Comparison of ENCODE assay signal across 4 worm cellular contexts in genomic region chrIII:4404339-4404836, ce11.
TF ChIP-seq lines count a peak whose summit lies in the region.

Gene R07E5.17 (minus strand): TSS chrIII:4404436.
Gene snfc-5 (plus strand): TSS chrIII:4404786.

TF ChIP-seq in whole organism, L1 larva, 84 proteins besides CTCF, POLR2A, EP300 and RAD21 (continued from another document):
- TF ChIP-seq mep-1 (tag; optimal IDR thresholded peaks at IDR 0.05; lab: Kevin White, UChicago) (peak; percentile 59), nhr-12 (tag; optimal IDR thresholded peaks at IDR 0.05; lab: Kevin White, UChicago) (no peak), sup-37 (GFP tag; optimal IDR thresholded peaks at IDR 0.05; lab: Kevin White, UChicago) (no peak), snpc-4 (tag; optimal IDR thresholded peaks at IDR 0.05; lab: Kevin White, UChicago) (peak; percentile 18), pag-3 (tag; optimal IDR thresholded peaks at IDR 0.05; lab: Kevin White, UChicago; ENCODE audit: borderline replicate concordance, insufficient read depth) (no peak), ceh-82 (tag; optimal IDR thresholded peaks at IDR 0.05; lab: Kevin White, UChicago) (peak in 1 of 3 experiments; percentile 42), tlp-1 (tag; optimal IDR thresholded peaks at IDR 0.05; lab: Kevin White, UChicago) (no peak), zip-4 (GFP tag; optimal IDR thresholded peaks at IDR 0.05; lab: Kevin White, UChicago) (no peak), F16B12.6 (tag; optimal IDR thresholded peaks at IDR 0.05; lab: Kevin White, UChicago) (peak; percentile 46), blmp-1 (tag; optimal IDR thresholded peaks at IDR 0.05; lab: Kevin White, UChicago) (peak; percentile 52), lin-15B (tag; optimal IDR thresholded peaks at IDR 0.05; lab: Kevin White, UChicago) (peak; percentile 54), fkh-8 (tag; optimal IDR thresholded peaks at IDR 0.05; lab: Kevin White, UChicago) (peak; percentile 14), tbx-2 (tag; optimal IDR thresholded peaks at IDR 0.05; lab: Kevin White, UChicago) (no peak), lin-39 (tag; optimal IDR thresholded peaks at IDR 0.05; lab: Kevin White, UChicago) (no peak), elt-2 (tag; optimal IDR thresholded peaks at IDR 0.05; lab: Kevin White, UChicago) (no peak), isw-1 (GFP tag; IDR thresholded peaks at IDR 0.05; lab: Robert Waterston, UW) (no peak), nhr-237 (tag; optimal IDR thresholded peaks at IDR 0.05; lab: Kevin White, UChicago) (no peak), irx-1 (tag; optimal IDR thresholded peaks at IDR 0.05; lab: Kevin White, UChicago) (no peak), ceh-90 (tag; optimal IDR thresholded peaks at IDR 0.05; lab: Kevin White, UChicago) (no peak), sptf-1 (tag; optimal IDR thresholded peaks at IDR 0.05; lab: Kevin White, UChicago) (no peak), lir-3 (tag; optimal IDR thresholded peaks at IDR 0.05; lab: Kevin White, UChicago; ENCODE audit: poor library complexity) (no peak), lsy-2 (tag; optimal IDR thresholded peaks at IDR 0.05; lab: Kevin White, UChicago) (peak; percentile 26 to 78), sox-4 (tag; optimal IDR thresholded peaks at IDR 0.05; lab: Kevin White, UChicago) (no peak), nhr-77 (tag; optimal IDR thresholded peaks at IDR 0.05; lab: Kevin White, UChicago) (peak; percentile 4), skn-1 (tag; optimal IDR thresholded peaks at IDR 0.05; lab: Kevin White, UChicago) (peak; percentile 59), lin-35 (GFP tag; optimal IDR thresholded peaks at IDR 0.05; lab: Kevin White, UChicago) (peak; percentile 48 to 80)

TF ChIP-seq in whole organism, L2 larva, 48 proteins besides CTCF, POLR2A, EP300 and RAD21 (continued from another document):
- TF ChIP-seq elt-3 (tag; optimal IDR thresholded peaks at IDR 0.05; lab: Kevin White, UChicago) (no peak), nhr-12 (tag; optimal IDR thresholded peaks at IDR 0.05; lab: Kevin White, UChicago) (no peak), nhr-6 (tag; optimal IDR thresholded peaks at IDR 0.05; lab: Kevin White, UChicago) (no peak), lin-13 (GFP tag; optimal IDR thresholded peaks at IDR 0.05; lab: Kevin White, UChicago) (no peak), R02D3.7 (tag; optimal IDR thresholded peaks at IDR 0.05; lab: Kevin White, UChicago) (no peak), fos-1 (tag; optimal IDR thresholded peaks at IDR 0.05; lab: Kevin White, UChicago) (peak; percentile 0), nhr-25 (tag; optimal IDR thresholded peaks at IDR 0.05; lab: Kevin White, UChicago) (peak; percentile 13), nhr-129 (tag; optimal IDR thresholded peaks at IDR 0.05; lab: Kevin White, UChicago) (peak; percentile 42), sem-4 (tag; optimal IDR thresholded peaks at IDR 0.05; lab: Kevin White, UChicago) (no peak), lin-39 (tag; optimal IDR thresholded peaks at IDR 0.05; lab: Kevin White, UChicago) (no peak), zag-1 (tag; optimal IDR thresholded peaks at IDR 0.05; lab: Kevin White, UChicago) (no peak)

TF ChIP-seq in whole organism, L4 larva, 104 proteins besides CTCF, POLR2A, EP300 and RAD21 (continued from another document):
- no peak for TF ChIP-seq madf-5 (GFP tag; IDR thresholded peaks at IDR 0.05; lab: Robert Waterston, UW)
- no peak for TF ChIP-seq ceh-32 (tag; optimal IDR thresholded peaks at IDR 0.05; lab: Kevin White, UChicago; ENCODE audit: poor library complexity)
- peak; percentile 82 for TF ChIP-seq lin-38 (GFP tag; IDR thresholded peaks at IDR 0.05; lab: Robert Waterston, UW)
- no peak for TF ChIP-seq nhr-25 (tag; optimal IDR thresholded peaks at IDR 0.05; lab: Kevin White, UChicago; ENCODE audit: borderline replicate concordance, insufficient read depth)
- no peak for TF ChIP-seq zip-11 (GFP tag; IDR thresholded peaks at IDR 0.05; lab: Robert Waterston, UW)
- TF ChIP-seq dve-1 (tag; optimal IDR thresholded peaks at IDR 0.05; lab: Kevin White, UChicago; ENCODE audit: insufficient read depth), result no peak
- no peak for TF ChIP-seq spr-1 (tag; optimal IDR thresholded peaks at IDR 0.05; lab: Kevin White, UChicago)
- peak; percentile 46 for TF ChIP-seq nhr-77 (tag; optimal IDR thresholded peaks at IDR 0.05; lab: Kevin White, UChicago)
- peak; percentile 25 for TF ChIP-seq pqm-1 (tag; optimal IDR thresholded peaks at IDR 0.05; lab: Kevin White, UChicago)
- no peak for TF ChIP-seq Y5F2A.4 (GFP tag; optimal IDR thresholded peaks at IDR 0.05; lab: Kevin White, UChicago)
- TF ChIP-seq F37D6.2 (tag; optimal IDR thresholded peaks at IDR 0.05; lab: Kevin White, UChicago), result no peak
- TF ChIP-seq ceh-28 (tag; optimal IDR thresholded peaks at IDR 0.05; lab: Kevin White, UChicago), result no peak
- TF ChIP-seq saeg-2 (GFP tag; IDR thresholded peaks at IDR 0.05; lab: Robert Waterston, UW), result no peak

TF ChIP-seq in whole organism, mixed stage, embryonic, 35 proteins besides CTCF, POLR2A, EP300 and RAD21 (continued from another document):
- TF ChIP-seq unc-39 (tag; optimal IDR thresholded peaks at IDR 0.05; lab: Kevin White, UChicago) (no peak), mep-1 (tag; optimal IDR thresholded peaks at IDR 0.05; lab: Kevin White, UChicago) (peak; percentile 76), bed-3 (GFP tag; optimal IDR thresholded peaks at IDR 0.05; lab: Kevin White, UChicago) (no peak), tbx-8 (GFP tag; optimal IDR thresholded peaks at IDR 0.05; lab: Kevin White, UChicago) (no peak), lin-32 (GFP tag; optimal IDR thresholded peaks at IDR 0.05; lab: Kevin White, UChicago) (no peak), elt-3 (tag; optimal IDR thresholded peaks at IDR 0.05; lab: Kevin White, UChicago) (no peak), flh-1 (GFP tag; optimal IDR thresholded peaks at IDR 0.05; lab: Kevin White, UChicago) (no peak), ham-2 (GFP tag; optimal IDR thresholded peaks at IDR 0.05; lab: Kevin White, UChicago) (no peak), cnd-1 (tag; optimal IDR thresholded peaks at IDR 0.05; lab: Kevin White, UChicago) (peak; percentile 2), mab-5 (tag; optimal IDR thresholded peaks at IDR 0.05; lab: Kevin White, UChicago) (no peak), M03D4.4 (tag; optimal IDR thresholded peaks at IDR 0.05; lab: Kevin White, UChicago) (no peak), unc-62 (GFP tag; optimal IDR thresholded peaks at IDR 0.05; lab: Kevin White, UChicago) (no peak), mls-2 (tag; optimal IDR thresholded peaks at IDR 0.05; lab: Kevin White, UChicago) (no peak), ztf-11 (tag; optimal IDR thresholded peaks at IDR 0.05; lab: Kevin White, UChicago) (no peak), nhr-2 (tag; optimal IDR thresholded peaks at IDR 0.05; lab: Kevin White, UChicago) (no peak), ceh-83 (GFP tag; optimal IDR thresholded peaks at IDR 0.05; lab: Kevin White, UChicago) (no peak), lin-13 (tag; optimal IDR thresholded peaks at IDR 0.05; lab: Kevin White, UChicago) (peak; percentile 36)
TF ChIP-seq in whole organism, mixed stage, embryonic: peak in this region for 9.
